Fruit fly (Drosophila melanogaster) whole organism, embryonic: Measurements from ENCODE around the gene Cdc6.

Experiments
- Aef1 ChIP-seq: fragments of 200-800 bp; sonication (Bioruptor generic); IDR thresholded peaks from 3 replicates; pipeline ENCODE4 v1.3.6; 2022; ENCODE audit warnings: missing biosample characterization, missing genetic modification characterization
- CG10209 ChIP-seq: fragments of 200-800 bp; sonication (Bioruptor generic); optimal IDR thresholded peaks from 3 replicates; lab custom pipeline; 2017; ENCODE audit warnings: missing biosample characterization, mild to moderate bottlenecking, missing genetic modification characterization, missing genetic modification reagents
- CG10462 ChIP-seq: fragments of 200-800 bp; sonication (Bioruptor generic); optimal IDR thresholded peaks from 2 replicates; lab custom pipeline; 2016; ENCODE audit warnings: missing biosample characterization, missing genetic modification characterization
- CG10654 ChIP-seq: fragments of 200-800 bp; sonication (Bioruptor generic); optimal IDR thresholded peaks from 2 replicates; lab custom pipeline; 2016; ENCODE audit warnings: missing biosample characterization, missing genetic modification characterization
- CG11085 ChIP-seq: fragments of 200-800 bp; sonication (Bioruptor generic); IDR thresholded peaks from 2 replicates; pipeline ENCODE4 v1.3.6; 2022; ENCODE audit warnings: missing biosample characterization, missing genetic modification characterization
- CG11456 ChIP-seq: fragments of 200-800 bp; sonication (Bioruptor generic); IDR thresholded peaks from 3 replicates; pipeline ENCODE4 v1.3.6; 2022; ENCODE audit warnings: missing biosample characterization, missing genetic modification characterization
- CG12391 ChIP-seq: fragments of 200-800 bp; sonication (Bioruptor generic); optimal IDR thresholded peaks from 3 replicates; lab custom pipeline; 2018; ENCODE audit warnings: missing biosample characterization, mild to moderate bottlenecking, missing genetic modification characterization, moderate library complexity
- CG12769 ChIP-seq: fragments of 200-800 bp; sonication (Bioruptor generic); optimal IDR thresholded peaks from 2 replicates; lab custom pipeline; 2019; ENCODE audit warnings: missing biosample characterization, mild to moderate bottlenecking, missing genetic modification characterization, moderate library complexity
- CG17568 ChIP-seq: fragments of 200-800 bp; sonication (Bioruptor generic); optimal IDR thresholded peaks from 2 replicates; lab custom pipeline; 2018; ENCODE audit warnings: missing biosample characterization, mild to moderate bottlenecking, missing genetic modification characterization, moderate library complexity
- CG18599 ChIP-seq: fragments of 200-800 bp; sonication (Bioruptor generic); optimal IDR thresholded peaks from 3 replicates; lab custom pipeline; 2017; ENCODE audit warnings: missing biosample characterization, missing genetic modification characterization, mild to moderate bottlenecking, moderate library complexity, missing genetic modification reagents
- CG18619 ChIP-seq: fragments of 200-800 bp; sonication (Bioruptor generic); optimal IDR thresholded peaks from 3 replicates; lab custom pipeline; 2017; ENCODE audit warnings: missing biosample characterization, mild to moderate bottlenecking, missing genetic modification characterization
- CG2120 ChIP-seq: fragments of 200-800 bp; sonication (Bioruptor generic); optimal IDR thresholded peaks from 3 replicates; lab custom pipeline; 2016; ENCODE audit warnings: missing biosample characterization, missing genetic modification characterization
- CG2875 ChIP-seq: fragments of 200-800 bp; sonication (Bioruptor generic); optimal IDR thresholded peaks from 2 replicates; lab custom pipeline; 2017; ENCODE audit warnings: missing biosample characterization, mild to moderate bottlenecking, missing genetic modification characterization, missing genetic modification reagents
- CG31365 ChIP-seq: fragments of 200-800 bp; sonication (Bioruptor generic); optimal IDR thresholded peaks from 2 replicates; lab custom pipeline; 2018; ENCODE audit warnings: missing biosample characterization, mild to moderate bottlenecking, missing genetic modification characterization
- CG7745 ChIP-seq: fragments of 200-800 bp; sonication (Bioruptor generic); optimal IDR thresholded peaks from 2 replicates; lab custom pipeline; 2018; ENCODE audit warnings: missing biosample characterization, mild to moderate bottlenecking, missing genetic modification characterization, moderate library complexity
- CG8388 ChIP-seq: fragments of 200-800 bp; sonication (Bioruptor generic); optimal IDR thresholded peaks from 2 replicates; lab custom pipeline; 2019; ENCODE audit warnings: missing biosample characterization, mild to moderate bottlenecking, missing genetic modification characterization, moderate library complexity
- CTCF ChIP-seq: fragments of 200-800 bp; sonication (Bioruptor generic); optimal IDR thresholded peaks from 2 replicates; lab custom pipeline; 2017; ENCODE audit warnings: missing biosample characterization, mild to moderate bottlenecking, missing genetic modification characterization, moderate library complexity
- CkIIα-i1 ChIP-seq: fragments of 200-800 bp; sonication (Bioruptor generic); IDR thresholded peaks from 2 replicates; pipeline ENCODE4 v1.3.6; 2022; ENCODE audit warnings: missing biosample characterization, missing genetic modification characterization
- Ets97D ChIP-seq: fragments of 200-800 bp; sonication (Bioruptor generic); optimal IDR thresholded peaks from 3 replicates; lab custom pipeline; 2016; ENCODE audit warnings: missing biosample characterization, missing genetic modification characterization
- Fer2 ChIP-seq: fragments of 200-800 bp; sonication (Bioruptor generic); optimal IDR thresholded peaks from 2 replicates; lab custom pipeline; 2018; ENCODE audit warnings: missing biosample characterization, mild to moderate bottlenecking, missing genetic modification characterization, moderate library complexity
- Fer3 ChIP-seq: fragments of 200-800 bp; sonication (Bioruptor generic); optimal IDR thresholded peaks from 2 replicates; lab custom pipeline; 2018; ENCODE audit warnings: missing biosample characterization, mild to moderate bottlenecking, missing genetic modification characterization, moderate library complexity
- Gug ChIP-seq: fragments of 200-800 bp; sonication (Bioruptor generic); IDR thresholded peaks from 4 replicates; pipeline ENCODE4 v1.3.6; 2022; ENCODE audit warnings: missing biosample characterization, missing genetic modification characterization
- Hmx ChIP-seq: fragments of 200-800 bp; sonication (Bioruptor generic); optimal IDR thresholded peaks from 2 replicates; lab custom pipeline; 2016; ENCODE audit warnings: missing biosample characterization, missing genetic modification characterization
- Lim3 ChIP-seq: fragments of 200-800 bp; sonication (Bioruptor generic); IDR thresholded peaks from 2 replicates; pipeline ENCODE4 v1.3.6; 2022; ENCODE audit warnings: missing biosample characterization, missing genetic modification characterization
- MESR4 ChIP-seq: fragments of 200-800 bp; sonication (Bioruptor generic); optimal IDR thresholded peaks from 2 replicates; lab custom pipeline; 2018; ENCODE audit warnings: missing biosample characterization, mild to moderate bottlenecking, missing genetic modification characterization, moderate library complexity
- Med ChIP-seq: fragments of 200-800 bp; sonication (Bioruptor generic); peaks from one replicate; lab custom pipeline; 2016; ENCODE audit warnings: missing biosample characterization, missing genetic modification characterization, mild to moderate bottlenecking, inconsistent platforms, moderate library complexity
- Nf-YC ChIP-seq: fragments of 200-800 bp; optimal IDR thresholded peaks from 3 replicates; lab custom pipeline; 2019; ENCODE audit warnings: missing biosample characterization, mild to moderate bottlenecking, missing genetic modification characterization, moderate library complexity
- Pdp1 ChIP-seq, 2 experiments: fragments of 200-800 bp; sonication (Bioruptor generic); optimal IDR thresholded peaks; 3 replicates each; lab custom pipeline; 2016; ENCODE audit warnings: missing biosample characterization in 2 of 2, missing genetic modification characterization in 2 of 2, mild to moderate bottlenecking in 1 of 2, moderate library complexity in 1 of 2
- Ravus ChIP-seq: fragments of 200-800 bp; sonication (Bioruptor generic); IDR thresholded peaks from 2 replicates; pipeline ENCODE4 v1.3.6; 2022; ENCODE audit warnings: missing biosample characterization, missing genetic modification characterization
- Six4 ChIP-seq: fragments of 200-800 bp; sonication (Bioruptor generic); optimal IDR thresholded peaks from 2 replicates; lab custom pipeline; 2016; ENCODE audit warnings: missing biosample characterization, missing genetic modification characterization
- Sox102F ChIP-seq: fragments of 200-800 bp; sonication (Bioruptor generic); optimal IDR thresholded peaks from 2 replicates; lab custom pipeline; 2018; ENCODE audit warnings: missing biosample characterization, mild to moderate bottlenecking, missing genetic modification characterization, moderate library complexity
- Sry-δ ChIP-seq: fragments of 200-800 bp; sonication (Bioruptor generic); optimal IDR thresholded peaks from 2 replicates; lab custom pipeline; 2016; ENCODE audit warnings: missing biosample characterization, missing genetic modification characterization
- Ssrp ChIP-seq: fragments of 200-800 bp; sonication (Bioruptor generic); optimal IDR thresholded peaks from 2 replicates; lab custom pipeline; 2018; ENCODE audit warnings: missing biosample characterization, mild to moderate bottlenecking, missing genetic modification characterization, moderate library complexity
- Tbp ChIP-seq: fragments of >200 bp; optimal IDR thresholded peaks from 2 replicates; lab custom pipeline; 2018; ENCODE audit warnings: missing biosample characterization, missing genetic modification characterization
- Vsx1 ChIP-seq: fragments of 200-800 bp; sonication (Bioruptor generic); optimal IDR thresholded peaks from 2 replicates; lab custom pipeline; 2017; ENCODE audit warnings: missing biosample characterization, mild to moderate bottlenecking, missing genetic modification characterization, missing genetic modification reagents
- Xrp1 ChIP-seq: fragments of 200-800 bp; sonication (Bioruptor generic); IDR thresholded peaks from 2 replicates; pipeline ENCODE4 v1.3.6; 2022; ENCODE audit warnings: missing biosample characterization, missing genetic modification characterization
- ab ChIP-seq: fragments of 200-800 bp; sonication (Bioruptor generic); optimal IDR thresholded peaks from 2 replicates; lab custom pipeline; 2016; ENCODE audit warnings: missing biosample characterization, missing genetic modification characterization
- bowl ChIP-seq: fragments of 200-800 bp; sonication (Bioruptor generic); IDR thresholded peaks from 2 replicates; pipeline ENCODE4 v1.3.6; 2022; ENCODE audit warnings: missing biosample characterization, missing genetic modification characterization
- dmrt11E ChIP-seq: fragments of 200-800 bp; sonication (Bioruptor generic); optimal IDR thresholded peaks from 3 replicates; lab custom pipeline; 2018; ENCODE audit warnings: missing biosample characterization, mild to moderate bottlenecking, missing genetic modification characterization, moderate library complexity
- kay ChIP-seq: fragments of 200-800 bp; sonication (Bioruptor generic); optimal IDR thresholded peaks from 2 replicates; lab custom pipeline; 2016; ENCODE audit warnings: missing biosample characterization, missing genetic modification characterization
- knrl ChIP-seq: fragments of 200-800 bp; sonication (Bioruptor generic); IDR thresholded peaks from 3 replicates; pipeline ENCODE4 v1.3.6; 2022; ENCODE audit warnings: missing biosample characterization, missing genetic modification characterization; ENCODE audit not compliant: partially characterized antibody
- ranshi ChIP-seq: fragments of 200-800 bp; sonication (Bioruptor generic); IDR thresholded peaks from 2 replicates; pipeline ENCODE4 v1.3.6; 2022; ENCODE audit warnings: missing biosample characterization, missing genetic modification characterization
- sisA ChIP-seq: fragments of 200-800 bp; sonication (Bioruptor generic); IDR thresholded peaks from 2 replicates; pipeline ENCODE4 v1.3.6; 2022; ENCODE audit warnings: missing biosample characterization, missing genetic modification characterization
- stwl ChIP-seq: fragments of 200-800 bp; sonication (Bioruptor generic); optimal IDR thresholded peaks from 3 replicates; lab custom pipeline; 2018; ENCODE audit warnings: missing biosample characterization, mild to moderate bottlenecking, missing genetic modification characterization, moderate library complexity
- tna ChIP-seq: fragments of 200-800 bp; sonication (Bioruptor generic); IDR thresholded peaks from 2 replicates; pipeline ENCODE4 v1.3.6; 2022; ENCODE audit warnings: missing biosample characterization, missing genetic modification characterization; ENCODE audit not compliant: partially characterized antibody
- toy ChIP-seq: fragments of 200-800 bp; sonication (Bioruptor generic); IDR thresholded peaks from 2 replicates; pipeline ENCODE4 v1.3.6; 2022; ENCODE audit warnings: missing biosample characterization, missing genetic modification characterization
- tx ChIP-seq: fragments of 200-800 bp; sonication (Bioruptor generic); optimal IDR thresholded peaks from 2 replicates; lab custom pipeline; 2016; ENCODE audit warnings: missing biosample characterization, missing genetic modification characterization
- vfl ChIP-seq: fragments of 200-800 bp; sonication (Bioruptor generic); optimal IDR thresholded peaks from 2 replicates; lab custom pipeline; 2016; ENCODE audit warnings: missing biosample characterization, missing genetic modification characterization
- vvl ChIP-seq: fragments of 200-800 bp; sonication (Bioruptor generic); IDR thresholded peaks from 2 replicates; pipeline ENCODE4 v1.3.6; 2022; ENCODE audit warnings: missing biosample characterization, missing genetic modification characterization
- zen ChIP-seq: fragments of 200-800 bp; sonication (Bioruptor generic); optimal IDR thresholded peaks from 3 replicates; lab custom pipeline; 2018; ENCODE audit warnings: missing biosample characterization, mild to moderate bottlenecking, missing genetic modification characterization, moderate library complexity

Cdc6 gene

dm6 chr3L:8603880-8604692, 29.8 kb downstream of the Cdc6 start, which contains the start of the genes CG5989 and CG6282 (continued):
- TF ChIP-seq Hmx (GFP tag; lab: Kevin White, UChicago): no peak
- peak; percentile 96 for TF ChIP-seq CG31365 (tag; lab: Kevin White, UChicago)
- TF ChIP-seq CG2875 (GFP tag; lab: Kevin White, UChicago): peak; percentile 52
- TF ChIP-seq stwl: peak; percentile 54
- no peak for TF ChIP-seq ab (GFP tag; lab: Kevin White, UChicago)
- no peak for TF ChIP-seq Lim3 (GFP tag; lab: Robert Waterston, UW)
- no peak for TF ChIP-seq Ravus (GFP tag; lab: Robert Waterston, UW)
- peak; percentile 56 for TF ChIP-seq CG8388
- no peak for TF ChIP-seq CG7745 (tag; lab: Kevin White, UChicago)
- peak; percentile 19 for TF ChIP-seq CG17568 (GFP tag; lab: Kevin White, UChicago)
- TF ChIP-seq MESR4: peak; percentile 32
- TF ChIP-seq Pdp1 (GFP tag; optimal IDR thresholded peaks at IDR 0.05; lab: Kevin White, UChicago): peak; percentile 4 to 75
- TF ChIP-seq CG12769: peak; percentile 14
- peak; percentile 3 for TF ChIP-seq vfl (GFP tag; lab: Kevin White, UChicago)
- no peak for TF ChIP-seq CkIIα-i1 (GFP tag; lab: Robert Waterston, UW)
- TF ChIP-seq Tbp (GFP tag; lab: Kevin White, UChicago): no peak
- no peak for TF ChIP-seq tx (GFP tag; lab: Kevin White, UChicago)
- no peak for TF ChIP-seq CG11085 (GFP tag; lab: Robert Waterston, UW)
- peak; percentile 57 for TF ChIP-seq Xrp1 (GFP tag; lab: Robert Waterston, UW)
- peak; percentile 77 for TF ChIP-seq Med (GFP tag; lab: Kevin White, UChicago)
- peak; percentile 8 for TF ChIP-seq Six4
- no peak for TF ChIP-seq CG10654 (GFP tag; lab: Kevin White, UChicago)
- TF ChIP-seq sisA (GFP tag; lab: Robert Waterston, UW): peak; percentile 52
- TF ChIP-seq Vsx1 (GFP tag; lab: Kevin White, UChicago): no peak
- peak; percentile 25 for TF ChIP-seq CG18599 (GFP tag; lab: Kevin White, UChicago)
- TF ChIP-seq CG10209 (GFP tag; lab: Kevin White, UChicago): peak; percentile 28
- no peak for TF ChIP-seq kay (GFP tag; lab: Kevin White, UChicago)
- peak; percentile 58 for TF ChIP-seq ranshi
- peak; percentile 79 for TF ChIP-seq Ets97D (GFP tag; lab: Kevin White, UChicago)
- TF ChIP-seq Fer2: no peak
- TF ChIP-seq CG18619 (GFP tag; lab: Kevin White, UChicago): peak; percentile 19
- TF ChIP-seq knrl (GFP tag; lab: Robert Waterston, UW): peak; percentile 55
- peak; percentile 93 for TF ChIP-seq Sry-δ (GFP tag; lab: Kevin White, UChicago)
- TF ChIP-seq CG12391 (tag; lab: Kevin White, UChicago): peak; percentile 65
- peak; percentile 31 for TF ChIP-seq dmrt11E (tag; lab: Kevin White, UChicago)
- TF ChIP-seq toy (GFP tag; lab: Robert Waterston, UW): no peak
- no peak for TF ChIP-seq bowl (GFP tag; lab: Robert Waterston, UW)
- peak; percentile 24 for TF ChIP-seq Ssrp (tag; lab: Kevin White, UChicago)
- peak; percentile 70 for TF ChIP-seq CG2120 (GFP tag; lab: Kevin White, UChicago)
- TF ChIP-seq CTCF: peak; percentile 58
- no peak for TF ChIP-seq Fer3 (tag; lab: Kevin White, UChicago)
- peak; percentile 26 for TF ChIP-seq zen (tag; lab: Kevin White, UChicago)
- peak; percentile 45 for TF ChIP-seq Sox102F
- no peak; the same call in 1 of the 2 replicates for TF ChIP-seq vvl (GFP tag; lab: Robert Waterston, UW)
- TF ChIP-seq Aef1: no peak
- TF ChIP-seq tna (GFP tag; lab: Robert Waterston, UW): no peak
- peak; percentile 63; the same call in 2 of the 3 replicates for TF ChIP-seq CG11456 (GFP tag; lab: Robert Waterston, UW)
- peak; percentile 38 for TF ChIP-seq CG10462
- TF ChIP-seq Nf-YC: peak; percentile 27
- peak; percentile 56; the same call in 1 of the 4 replicates for TF ChIP-seq Gug
